Worm (Caenorhabditis elegans) whole organism, L4 larva: Measurements from ENCODE around the gene cdc-48.1.

Experiments
- D1046.2 ChIP-seq: fragments of 200-800 bp; sonication (Bioruptor generic); IDR thresholded peaks from 2 replicates; pipeline ENCODE4 v1.3.6; 2022; ENCODE audit warnings: missing genetic modification characterization, missing compliant biosample characterization
- Y5F2A.4 ChIP-seq: fragments of 200-800 bp; sonication (Bioruptor generic); optimal IDR thresholded peaks from 2 replicates; lab custom pipeline; 2018; ENCODE audit warnings: mild to moderate bottlenecking, missing genetic modification characterization, missing compliant biosample characterization
- ces-1 ChIP-seq: fragments of 150-350 bp; sonication (generic microtip); optimal IDR thresholded peaks from 4 replicates; lab custom pipeline; 2014; ENCODE audit warnings: missing biosample characterization, missing genetic modification reagents, missing genetic modification characterization
- lim-7 ChIP-seq: fragments of 200-800 bp; sonication (Bioruptor generic); IDR thresholded peaks from 2 replicates; pipeline ENCODE4 v1.3.6; 2022; ENCODE audit warnings: missing genetic modification characterization, missing compliant biosample characterization
- mdl-1 ChIP-seq, 2 experiments: fragments of 150-350 bp in 1 of 2; sonication (generic microtip) in 1 of 2; optimal IDR thresholded peaks; 2 replicates each; lab custom pipeline; 2014 to 2017; ENCODE audit warnings: missing biosample characterization in 2 of 2, missing genetic modification characterization in 2 of 2
- nhr-102 ChIP-seq: sonication (generic microtip); optimal IDR thresholded peaks from 2 replicates; lab custom pipeline; 2016; ENCODE audit warnings: mild to moderate bottlenecking, missing genetic modification characterization, moderate library complexity, missing compliant biosample characterization
- nhr-237 ChIP-seq: sonication (generic microtip); optimal IDR thresholded peaks from 2 replicates; lab custom pipeline; 2017; ENCODE audit warnings: missing biosample characterization, missing genetic modification characterization
- pqm-1 ChIP-seq: sonication (generic microtip); optimal IDR thresholded peaks from 2 replicates; lab custom pipeline; 2017; ENCODE audit warnings: missing biosample characterization, missing genetic modification characterization
- skn-1 ChIP-seq: fragments of 150-350 bp; optimal IDR thresholded peaks from 2 replicates; lab custom pipeline; 2014; ENCODE audit warnings: missing biosample characterization, missing genetic modification characterization

ce11 chrII:10570302-10570701 lies 7.1 kb upstream of the cdc-48.1 start, which contains the start of gene txt-13:
- TF ChIP-seq pqm-1 (no peak), nhr-102 (no peak), lim-7 (GFP tag; lab: Robert Waterston, UW) (no peak), mdl-1 (tag; optimal IDR thresholded peaks at IDR 0.05; lab: Kevin White, UChicago) (no peak), ces-1 (GFP tag; lab: Kevin White, UChicago) (no peak), D1046.2 (GFP tag; lab: Robert Waterston, UW) (no peak), skn-1 (no peak), nhr-237 (tag; lab: Kevin White, UChicago) (no peak), Y5F2A.4 (GFP tag; lab: Kevin White, UChicago) (no peak)
